Worm (Caenorhabditis elegans) whole organism, young adult: ENCODE data around the gene gem-1.
A peak's percentile ranks its signal among the peaks of the same experiment; 100 is the strongest.

Experiments used
- B0336.3 ChIP-seq: fragments of 200-800 bp; sonication (Bioruptor generic); IDR thresholded peaks from 2 replicates; pipeline ENCODE4 v1.3.6; 2022; ENCODE audit warnings: missing genetic modification characterization, missing compliant biosample characterization
- F23B12.7 ChIP-seq: sonication (generic microtip); optimal IDR thresholded peaks from 2 replicates; lab custom pipeline; 2017; ENCODE audit warnings: missing genetic modification characterization, mild to moderate bottlenecking, missing compliant biosample characterization, antibody characterized with exemption, moderate library complexity; ENCODE audit not compliant: insufficient read depth
- F33H1.4 ChIP-seq: fragments of 200-800 bp; sonication (Bioruptor generic); IDR thresholded peaks from 2 replicates; pipeline ENCODE4 v1.3.6; 2022; ENCODE audit warnings: missing genetic modification reagents, missing genetic modification characterization, missing compliant biosample characterization
- F52B5.7 ChIP-seq: sonication (generic microtip); optimal IDR thresholded peaks from 2 replicates; lab custom pipeline; 2016; ENCODE audit warnings: mild to moderate bottlenecking, missing genetic modification characterization, missing compliant biosample characterization
- F55B11.4 ChIP-seq: sonication (generic microtip); optimal IDR thresholded peaks from 2 replicates; lab custom pipeline; 2016; ENCODE audit warnings: missing compliant biosample characterization, missing genetic modification characterization, borderline replicate concordance; ENCODE audit not compliant: insufficient read depth
- F57C9.4 ChIP-seq: sonication (generic microtip); optimal IDR thresholded peaks from 2 replicates; lab custom pipeline; 2017; ENCODE audit warnings: mild to moderate bottlenecking, missing genetic modification characterization, missing compliant biosample characterization
- T07F8.4 ChIP-seq: sonication (generic microtip); optimal IDR thresholded peaks from 2 replicates; lab custom pipeline; 2016; ENCODE audit warnings: mild to moderate bottlenecking, missing genetic modification characterization, moderate library complexity, missing compliant biosample characterization
- T26A5.8 ChIP-seq: sonication (generic microtip); optimal IDR thresholded peaks from 2 replicates; lab custom pipeline; 2016; ENCODE audit warnings: missing genetic modification characterization, missing compliant biosample characterization
- Y67H2A.10 ChIP-seq: fragments of 200-800 bp; sonication (Bioruptor generic); conservative IDR thresholded peaks from 2 replicates; pipeline ENCODE4 v1.3.6; 2022; ENCODE audit warnings: missing genetic modification reagents, missing genetic modification characterization, missing compliant biosample characterization
- ZK185.1 ChIP-seq: sonication (generic microtip); optimal IDR thresholded peaks from 2 replicates; lab custom pipeline; 2016; ENCODE audit warnings: mild to moderate bottlenecking, missing genetic modification characterization, missing compliant biosample characterization; ENCODE audit not compliant: poor library complexity, severe bottlenecking
- akir-1 ChIP-seq: fragments of 200-800 bp; sonication (Bioruptor generic); optimal IDR thresholded peaks from 2 replicates; lab custom pipeline; 2018; ENCODE audit warnings: mild to moderate bottlenecking, missing genetic modification characterization, moderate library complexity, missing compliant biosample characterization
- aptf-2 ChIP-seq: fragments of 200-800 bp; sonication (Bioruptor generic); conservative IDR thresholded peaks from 2 replicates; pipeline ENCODE4 v1.3.6; 2022; ENCODE audit warnings: missing genetic modification reagents, missing genetic modification characterization, missing compliant biosample characterization
- aptf-3 ChIP-seq: fragments of 200-800 bp; sonication (Bioruptor generic); IDR thresholded peaks from 2 replicates; pipeline ENCODE4 v1.3.6; 2022; ENCODE audit warnings: missing genetic modification characterization, missing compliant biosample characterization
- cebp-1 ChIP-seq, 2 experiments: fragments of 200-800 bp in 1 of 2; sonication (Bioruptor generic) in 1 of 2; sonication (generic microtip) in 1 of 2; IDR thresholded peaks in 1 of 2; optimal IDR thresholded peaks in 1 of 2; 2 replicates each; pipeline versions ENCODE4 v1.3.6 to Lab custom; 2017 to 2022; ENCODE audit warnings: missing compliant biosample characterization in 2 of 2, missing genetic modification characterization in 2 of 2, mild to moderate bottlenecking in 1 of 2, missing genetic modification reagents in 1 of 2, moderate library complexity in 1 of 2
- ceh-40 ChIP-seq: fragments of 200-800 bp; sonication (Bioruptor generic); IDR thresholded peaks from 2 replicates; pipeline ENCODE4 v1.3.6; 2022; ENCODE audit warnings: missing genetic modification characterization, missing compliant biosample characterization
- ceh-91 ChIP-seq: fragments of 200-800 bp; sonication (Bioruptor generic); IDR thresholded peaks from 2 replicates; pipeline ENCODE4 v1.3.6; 2022; ENCODE audit warnings: missing genetic modification reagents, missing genetic modification characterization, missing compliant biosample characterization
- chd-7 ChIP-seq: sonication (generic microtip); optimal IDR thresholded peaks from 2 replicates; lab custom pipeline; 2016; ENCODE audit warnings: mild to moderate bottlenecking, missing genetic modification characterization, moderate library complexity, missing compliant biosample characterization
- die-1 ChIP-seq: sonication (generic microtip); optimal IDR thresholded peaks from 2 replicates; lab custom pipeline; 2016; ENCODE audit warnings: missing genotype, mild to moderate bottlenecking, missing genetic modification characterization, missing compliant biosample characterization
- dox-1 ChIP-seq: fragments of 200-800 bp; sonication (Bioruptor generic); IDR thresholded peaks from 2 replicates; pipeline ENCODE4 v1.3.6; 2022; ENCODE audit warnings: missing genetic modification reagents, missing genetic modification characterization, missing compliant biosample characterization
- egl-44 ChIP-seq: fragments of 200-800 bp; sonication (Bioruptor generic); IDR thresholded peaks from 2 replicates; pipeline ENCODE4 v1.3.6; 2022; ENCODE audit warnings: missing genetic modification reagents, missing genetic modification characterization, missing compliant biosample characterization
- ets-4 ChIP-seq: fragments of 200-800 bp; sonication (Bioruptor generic); optimal IDR thresholded peaks from 2 replicates; lab custom pipeline; 2018; ENCODE audit warnings: mild to moderate bottlenecking, missing genetic modification characterization, missing compliant biosample characterization
- gei-17 ChIP-seq: fragments of 200-800 bp; sonication (Bioruptor generic); optimal IDR thresholded peaks from 2 replicates; lab custom pipeline; 2018; ENCODE audit warnings: mild to moderate bottlenecking, missing genetic modification characterization, missing compliant biosample characterization
- lag-1 ChIP-seq: fragments of 200-800 bp; sonication (Bioruptor generic); IDR thresholded peaks from 2 replicates; pipeline ENCODE4 v1.3.6; 2022; ENCODE audit warnings: missing genetic modification reagents, missing genetic modification characterization, missing compliant biosample characterization
- let-526 ChIP-seq: fragments of 200-800 bp; sonication (Bioruptor generic); IDR thresholded peaks from 2 replicates; pipeline ENCODE4 v1.3.6; 2022; ENCODE audit warnings: missing genetic modification reagents, missing genetic modification characterization, missing compliant biosample characterization
- let-607 ChIP-seq, 2 experiments: fragments of 200-800 bp in 1 of 2; sonication (Bioruptor generic) in 1 of 2; sonication (generic microtip) in 1 of 2; optimal IDR thresholded peaks; 2 replicates each; lab custom pipeline; 2016 to 2018; ENCODE audit warnings: mild to moderate bottlenecking in 2 of 2, missing compliant biosample characterization in 2 of 2, missing genetic modification characterization in 2 of 2, moderate library complexity in 2 of 2, missing genotype in 1 of 2
- lin-35 ChIP-seq, 3 experiments: fragments of 150-350 bp in 2 of 3; sonication (generic microtip) in 1 of 3; optimal IDR thresholded peaks; 2 replicates each; lab custom pipeline; 2014 to 2018; ENCODE audit warnings: missing biosample characterization in 3 of 3, missing genetic modification characterization in 3 of 3, missing genetic modification reagents in 3 of 3
- lir-1 ChIP-seq: fragments of 200-800 bp; sonication (Bioruptor generic); conservative IDR thresholded peaks from 2 replicates; pipeline ENCODE4 v1.3.6; 2022; ENCODE audit warnings: missing genetic modification reagents, missing genetic modification characterization, missing compliant biosample characterization
- lsl-1 ChIP-seq: fragments of 200-800 bp; sonication (Bioruptor generic); optimal IDR thresholded peaks from 2 replicates; lab custom pipeline; 2018; ENCODE audit warnings: mild to moderate bottlenecking, missing genetic modification characterization, moderate library complexity, missing compliant biosample characterization
- lsy-27 ChIP-seq: sonication (generic microtip); optimal IDR thresholded peaks from 2 replicates; lab custom pipeline; 2017; ENCODE audit warnings: missing genetic modification characterization, mild to moderate bottlenecking, missing compliant biosample characterization, antibody characterized with exemption, missing genotype, borderline replicate concordance; ENCODE audit not compliant: insufficient read depth
- madf-10 ChIP-seq: sonication (generic microtip); optimal IDR thresholded peaks from 2 replicates; lab custom pipeline; 2016; ENCODE audit warnings: mild to moderate bottlenecking, missing genetic modification characterization, missing compliant biosample characterization
- madf-8 ChIP-seq: fragments of 200-800 bp; sonication (Bioruptor generic); conservative IDR thresholded peaks from 2 replicates; pipeline ENCODE4 v1.3.6; 2022; ENCODE audit warnings: missing genetic modification reagents, missing genetic modification characterization, missing compliant biosample characterization
- mxl-1 ChIP-seq: sonication (generic microtip); optimal IDR thresholded peaks from 2 replicates; lab custom pipeline; 2016; ENCODE audit warnings: missing genetic modification characterization, missing compliant biosample characterization
- rcor-1 ChIP-seq: fragments of 200-800 bp; sonication (Bioruptor generic); IDR thresholded peaks from 2 replicates; pipeline ENCODE4 v1.3.6; 2022; ENCODE audit warnings: missing genetic modification reagents, missing genetic modification characterization, missing compliant biosample characterization
- rec-8 ChIP-seq, 2 experiments: sonication (generic microtip); optimal IDR thresholded peaks; 2 replicates each; lab custom pipeline; 2016; ENCODE audit warnings: mild to moderate bottlenecking in 2 of 2, missing genetic modification characterization in 2 of 2, missing genetic modification reagents in 2 of 2, missing genotype in 2 of 2, missing biosample characterization in 1 of 2, missing compliant biosample characterization in 1 of 2, moderate library complexity in 1 of 2
- rpc-1 ChIP-seq, 2 experiments: fragments of 150-350 bp in 1 of 2; sonication (generic microtip) in 1 of 2; optimal IDR thresholded peaks; 2 replicates each; lab custom pipeline; 2014 to 2018; ENCODE audit warnings: missing biosample characterization in 1 of 2, missing genetic modification characterization in 1 of 2, missing genetic modification reagents in 1 of 2, missing genotype in 1 of 2
- sdz-38 ChIP-seq: sonication (generic microtip); optimal IDR thresholded peaks from 2 replicates; lab custom pipeline; 2016; ENCODE audit warnings: missing genotype, missing genetic modification characterization, missing compliant biosample characterization
- snpc-1.1 ChIP-seq: sonication (generic microtip); optimal IDR thresholded peaks from 2 replicates; lab custom pipeline; 2017; ENCODE audit warnings: missing genetic modification characterization, mild to moderate bottlenecking, missing compliant biosample characterization, antibody characterized with exemption, moderate library complexity, missing genotype, missing genetic modification reagents; ENCODE audit not compliant: insufficient read depth
- snpc-1.3 ChIP-seq: sonication (generic microtip); optimal IDR thresholded peaks from 2 replicates; lab custom pipeline; 2017; ENCODE audit warnings: missing genetic modification characterization, mild to moderate bottlenecking, missing compliant biosample characterization, antibody characterized with exemption, moderate library complexity, missing genotype, missing genetic modification reagents; ENCODE audit not compliant: insufficient read depth
- snpc-4 ChIP-seq, 5 experiments: fragments of 150-350 bp in 1 of 5; sonication (generic microtip) in 4 of 5; optimal IDR thresholded peaks; 2 replicates each; lab custom pipeline; 2014 to 2018; ENCODE audit warnings: missing genetic modification characterization in 5 of 5, missing biosample characterization in 3 of 5, antibody characterized with exemption in 2 of 5, mild to moderate bottlenecking in 2 of 5, missing compliant biosample characterization in 2 of 5, missing genotype in 2 of 5, moderate library complexity in 2 of 5, missing genetic modification reagents in 1 of 5
- somi-1 ChIP-seq: fragments of 200-800 bp; sonication (Bioruptor generic); optimal IDR thresholded peaks from 2 replicates; lab custom pipeline; 2018; ENCODE audit warnings: mild to moderate bottlenecking, missing genetic modification characterization, missing compliant biosample characterization
- ztf-25 ChIP-seq: fragments of 200-800 bp; sonication (Bioruptor generic); IDR thresholded peaks from 2 replicates; pipeline ENCODE4 v1.3.6; 2022; ENCODE audit warnings: missing genetic modification reagents, missing genetic modification characterization, missing compliant biosample characterization
- ztf-26 ChIP-seq: sonication (generic microtip); optimal IDR thresholded peaks from 2 replicates; lab custom pipeline; 2017; ENCODE audit warnings: missing genetic modification characterization, missing compliant biosample characterization

The gem-1 gene

ce11 chrX:13356469-13356868 is 20.3 kb downstream of the gem-1 start (continued):
- TF ChIP-seq lsy-27 (tag; lab: Kevin White, UChicago) (no peak), aptf-3 (GFP tag; lab: Robert Waterston, UW) (no peak), mxl-1 (no peak), dox-1 (GFP tag; lab: Robert Waterston, UW) (peak; percentile 47), F52B5.7 (no peak), lsl-1 (GFP tag; lab: Kevin White, UChicago) (no peak), ceh-91 (GFP tag; lab: Robert Waterston, UW) (no peak), ceh-40 (GFP tag; lab: Robert Waterston, UW) (no peak; the same call in 1 of the 2 replicates), let-526 (GFP tag; lab: Robert Waterston, UW) (no peak), F55B11.4 (tag; lab: Kevin White, UChicago) (no peak), T07F8.4 (tag; lab: Kevin White, UChicago) (no peak)

ce11 chrX:13354672-13355407 is 22.0 kb downstream of the gem-1 start:
- TF ChIP-seq aptf-3 (GFP tag; lab: Robert Waterston, UW) (no peak), aptf-2 (GFP tag; lab: Robert Waterston, UW) (no peak), somi-1 (GFP tag; lab: Kevin White, UChicago) (no peak), akir-1 (GFP tag; lab: Kevin White, UChicago) (no peak), lir-1 (GFP tag; lab: Robert Waterston, UW) (no peak), cebp-1 (GFP tag; IDR thresholded peaks at IDR 0.05; lab: Robert Waterston, UW) (no peak), cebp-1 (tag; optimal IDR thresholded peaks at IDR 0.05; lab: Kevin White, UChicago) (peak; percentile 66), snpc-1.3 (tag; lab: Kevin White, UChicago) (no peak), ztf-25 (no peak), B0336.3 (GFP tag; lab: Robert Waterston, UW) (no peak), sdz-38 (tag; lab: Kevin White, UChicago) (no peak), snpc-1.1 (tag; lab: Kevin White, UChicago) (no peak), let-607 (tag; optimal IDR thresholded peaks at IDR 0.05; lab: Kevin White, UChicago) (peak in 1 of 2 experiments; percentile 67), F57C9.4 (tag; lab: Kevin White, UChicago) (no peak), rec-8 (tag; optimal IDR thresholded peaks at IDR 0.05; lab: Kevin White, UChicago) (no peak), madf-8 (GFP tag; lab: Robert Waterston, UW) (no peak), rcor-1 (GFP tag; lab: Robert Waterston, UW) (no peak), F33H1.4 (GFP tag; lab: Robert Waterston, UW) (no peak), T07F8.4 (tag; lab: Kevin White, UChicago) (no peak), egl-44 (GFP tag; lab: Robert Waterston, UW) (0 out of 2 replicates have a peak, but pooled peaks have one; percentile 10), ztf-26 (tag; lab: Kevin White, UChicago) (peak; percentile 7), ets-4 (no peak), gei-17 (GFP tag; lab: Kevin White, UChicago) (no peak), F23B12.7 (no peak), Y67H2A.10 (GFP tag; lab: Robert Waterston, UW) (no peak), ceh-91 (GFP tag; lab: Robert Waterston, UW) (no peak), chd-7 (tag; lab: Kevin White, UChicago) (peak; percentile 44), ZK185.1 (no peak), F55B11.4 (tag; lab: Kevin White, UChicago) (no peak), lin-35 (GFP tag; optimal IDR thresholded peaks at IDR 0.05; lab: Kevin White, UChicago) (no peak), T26A5.8 (no peak), rpc-1 (optimal IDR thresholded peaks at IDR 0.05; lab: Kevin White, UChicago) (no peak), rpc-1 (tag; optimal IDR thresholded peaks at IDR 0.05; lab: Kevin White, UChicago) (no peak), lag-1 (GFP tag; lab: Robert Waterston, UW) (no peak), madf-10 (no peak), snpc-4 (GFP tag; optimal IDR thresholded peaks at IDR 0.05; lab: Kevin White, UChicago) (no peak), snpc-4 (tag; optimal IDR thresholded peaks at IDR 0.05; lab: Kevin White, UChicago) (no peak), die-1 (tag; lab: Kevin White, UChicago) (no peak)
